Fruit fly (Drosophila melanogaster) whole organism, prepupa: ENCODE data around the gene Nup358.

Experiments
- CG10669 ChIP-seq: fragments of 200-800 bp; sonication (Bioruptor generic); optimal IDR thresholded peaks from 3 replicates; lab custom pipeline; 2018; ENCODE audit warnings: missing biosample characterization, mild to moderate bottlenecking, missing genetic modification characterization, moderate library complexity
- CG11294 ChIP-seq: fragments of 200-800 bp; sonication (Bioruptor generic); IDR thresholded peaks from 2 replicates; pipeline ENCODE4 v1.3.6; 2022; ENCODE audit warnings: missing biosample characterization, missing genetic modification characterization
- CG11902 ChIP-seq: fragments of 200-800 bp; sonication (Bioruptor generic); optimal IDR thresholded peaks from 3 replicates; lab custom pipeline; 2016; ENCODE audit warnings: missing biosample characterization, missing genetic modification characterization
- CG15336 ChIP-seq: fragments of 200-800 bp; sonication (Bioruptor generic); IDR thresholded peaks from 2 replicates; pipeline ENCODE4 v1.3.6; 2022; ENCODE audit warnings: missing biosample characterization, missing genetic modification characterization
- CG1621 ChIP-seq: fragments of 200-800 bp; sonication (Bioruptor generic); optimal IDR thresholded peaks from 3 replicates; lab custom pipeline; 2018; ENCODE audit warnings: missing biosample characterization, mild to moderate bottlenecking, missing genetic modification characterization
- CG3032 ChIP-seq: fragments of 200-800 bp; optimal IDR thresholded peaks from 2 replicates; lab custom pipeline; 2019; ENCODE audit warnings: missing biosample characterization, mild to moderate bottlenecking, missing genetic modification characterization, moderate library complexity
- CG31627 ChIP-seq: fragments of 200-800 bp; sonication (Bioruptor generic); optimal IDR thresholded peaks from 3 replicates; lab custom pipeline; 2016; ENCODE audit warnings: missing biosample characterization, missing genetic modification characterization
- CG34406 ChIP-seq: fragments of 200-800 bp; sonication (Bioruptor generic); optimal IDR thresholded peaks from 3 replicates; lab custom pipeline; 2016; ENCODE audit warnings: missing biosample characterization, missing genetic modification characterization
- CG4318 ChIP-seq: fragments of 200-800 bp; sonication (Bioruptor generic); optimal IDR thresholded peaks from 3 replicates; lab custom pipeline; 2017; ENCODE audit warnings: missing biosample characterization, mild to moderate bottlenecking, missing genetic modification characterization
- CG6163 ChIP-seq: fragments of 200-800 bp; sonication (Bioruptor generic); IDR thresholded peaks from 3 replicates; pipeline ENCODE4 v1.3.6; 2022; ENCODE audit warnings: missing biosample characterization, missing genetic modification characterization
- CG6276 ChIP-seq: fragments of 200-800 bp; sonication (Bioruptor generic); optimal IDR thresholded peaks from 2 replicates; lab custom pipeline; 2017; ENCODE audit warnings: missing biosample characterization, mild to moderate bottlenecking, missing genetic modification characterization
- CG8119 ChIP-seq: fragments of 200-800 bp; sonication (Bioruptor generic); IDR thresholded peaks from 3 replicates; pipeline ENCODE4 v1.3.6; 2022; ENCODE audit warnings: missing biosample characterization, missing genetic modification characterization
- CG8319 ChIP-seq: fragments of 200-800 bp; sonication (Bioruptor generic); optimal IDR thresholded peaks from 3 replicates; lab custom pipeline; 2016; ENCODE audit warnings: missing biosample characterization, missing genetic modification characterization
- CG9139 ChIP-seq: fragments of 200-800 bp; sonication (Bioruptor generic); optimal IDR thresholded peaks from 3 replicates; lab custom pipeline; 2017; ENCODE audit warnings: missing biosample characterization, mild to moderate bottlenecking, missing genetic modification characterization
- Eip75B ChIP-seq: fragments of 200-800 bp; sonication (Bioruptor generic); optimal IDR thresholded peaks from 3 replicates; lab custom pipeline; 2016; ENCODE audit warnings: missing biosample characterization, missing genetic modification characterization
- Eip93F ChIP-seq: fragments of 200-800 bp; sonication (Bioruptor generic); optimal IDR thresholded peaks from 2 replicates; lab custom pipeline; 2016; ENCODE audit warnings: missing biosample characterization, mild to moderate bottlenecking, missing genetic modification characterization
- Ets21C ChIP-seq: fragments of 200-800 bp; sonication (Bioruptor generic); optimal IDR thresholded peaks from 3 replicates; lab custom pipeline; 2016; ENCODE audit warnings: missing biosample characterization, missing genetic modification characterization
- Ets96B ChIP-seq: fragments of 200-800 bp; optimal IDR thresholded peaks from 2 replicates; lab custom pipeline; 2019; ENCODE audit warnings: missing biosample characterization, mild to moderate bottlenecking, missing genetic modification characterization, moderate library complexity
- Gug ChIP-seq: fragments of 200-800 bp; sonication (Bioruptor generic); IDR thresholded peaks from 2 replicates; pipeline ENCODE4 v1.3.6; 2022; ENCODE audit warnings: missing biosample characterization, missing genetic modification characterization
- Hr39 ChIP-seq: fragments of 200-800 bp; sonication (Bioruptor generic); optimal IDR thresholded peaks from 2 replicates; lab custom pipeline; 2016; ENCODE audit warnings: missing biosample characterization, missing genetic modification characterization
- Hr4 ChIP-seq: fragments of 200-800 bp; sonication (Bioruptor generic); optimal IDR thresholded peaks from 3 replicates; lab custom pipeline; 2016; ENCODE audit warnings: missing biosample characterization, missing genetic modification characterization
- Lpt ChIP-seq: fragments of 200-800 bp; sonication (Bioruptor generic); optimal IDR thresholded peaks from 3 replicates; lab custom pipeline; 2016; ENCODE audit warnings: missing biosample characterization, missing genetic modification characterization
- OdsH ChIP-seq: fragments of 200-800 bp; sonication (Bioruptor generic); optimal IDR thresholded peaks from 3 replicates; lab custom pipeline; 2016; ENCODE audit warnings: missing biosample characterization, missing genetic modification characterization
- Smox ChIP-seq: fragments of 200-800 bp; sonication (Bioruptor generic); optimal IDR thresholded peaks from 3 replicates; lab custom pipeline; 2016; ENCODE audit warnings: missing biosample characterization, missing genetic modification characterization
- Sox14 ChIP-seq: fragments of 200-800 bp; sonication (Bioruptor generic); optimal IDR thresholded peaks from 3 replicates; lab custom pipeline; 2016; ENCODE audit warnings: missing biosample characterization, missing genetic modification characterization
- Sox15 ChIP-seq: fragments of 200-800 bp; sonication (Bioruptor generic); optimal IDR thresholded peaks from 3 replicates; lab custom pipeline; 2016; ENCODE audit warnings: missing biosample characterization, missing genetic modification characterization
- achi ChIP-seq: fragments of 200-800 bp; sonication (Bioruptor generic); optimal IDR thresholded peaks from 3 replicates; lab custom pipeline; 2016; ENCODE audit warnings: missing biosample characterization, missing genetic modification characterization
- cyc ChIP-seq: fragments of 200-800 bp; sonication (Bioruptor generic); optimal IDR thresholded peaks from 3 replicates; lab custom pipeline; 2016; ENCODE audit warnings: missing biosample characterization, missing genetic modification characterization
- dsx ChIP-seq: fragments of 200-800 bp; optimal IDR thresholded peaks from 3 replicates; lab custom pipeline; 2019; ENCODE audit warnings: missing biosample characterization, mild to moderate bottlenecking, missing genetic modification characterization, moderate library complexity; ENCODE audit not compliant: poor library complexity, severe bottlenecking
- eg ChIP-seq: fragments of 200-800 bp; sonication (Bioruptor generic); IDR thresholded peaks from 3 replicates; pipeline ENCODE4 v1.3.6; 2022; ENCODE audit warnings: missing biosample characterization, missing genetic modification characterization
- esn ChIP-seq: fragments of 200-800 bp; sonication (Bioruptor generic); optimal IDR thresholded peaks from 2 replicates; lab custom pipeline; 2016; ENCODE audit warnings: missing biosample characterization, mild to moderate bottlenecking, missing genetic modification characterization, moderate library complexity
- fd59A ChIP-seq: fragments of 200-800 bp; sonication (Bioruptor generic); optimal IDR thresholded peaks from 2 replicates; lab custom pipeline; 2017; ENCODE audit warnings: missing biosample characterization, mild to moderate bottlenecking, missing genetic modification characterization, missing genetic modification reagents
- fd85E ChIP-seq: fragments of 200-800 bp; sonication (Bioruptor generic); optimal IDR thresholded peaks from 3 replicates; lab custom pipeline; 2016; ENCODE audit warnings: missing biosample characterization, missing genetic modification characterization
- fkh ChIP-seq: fragments of 200-800 bp; sonication (Bioruptor generic); optimal IDR thresholded peaks from 3 replicates; lab custom pipeline; 2017; ENCODE audit warnings: missing biosample characterization, mild to moderate bottlenecking, missing genetic modification characterization, moderate library complexity
- lz ChIP-seq: fragments of 200-800 bp; sonication (Bioruptor generic); optimal IDR thresholded peaks from 3 replicates; lab custom pipeline; 2016; ENCODE audit warnings: missing biosample characterization, missing genetic modification characterization
- pdm3 ChIP-seq: fragments of 200-800 bp; sonication (Bioruptor generic); optimal IDR thresholded peaks from 3 replicates; lab custom pipeline; 2016; ENCODE audit warnings: missing biosample characterization, missing genetic modification characterization
- salr ChIP-seq, 2 experiments: fragments of 200-800 bp; sonication (Bioruptor generic); optimal IDR thresholded peaks; 3 replicates each; lab custom pipeline; 2016 to 2018; ENCODE audit warnings: missing biosample characterization in 2 of 2, missing genetic modification characterization in 2 of 2, mild to moderate bottlenecking in 1 of 2
- spab ChIP-seq: fragments of 200-800 bp; sonication (Bioruptor generic); optimal IDR thresholded peaks from 2 replicates; lab custom pipeline; 2017; ENCODE audit warnings: missing biosample characterization, mild to moderate bottlenecking, missing genetic modification characterization, missing genetic modification reagents
- ss ChIP-seq, 2 experiments: fragments of 200-800 bp; sonication (Bioruptor generic); optimal IDR thresholded peaks; 2 replicates in 1 of 2; 3 replicates in 1 of 2; lab custom pipeline; 2017 to 2018; ENCODE audit warnings: mild to moderate bottlenecking in 2 of 2, missing biosample characterization in 2 of 2, missing genetic modification characterization in 2 of 2, moderate library complexity in 1 of 2
- svp ChIP-seq: fragments of 200-800 bp; sonication (Bioruptor generic); peaks from one replicate; lab custom pipeline; 2016; ENCODE audit warnings: missing biosample characterization, missing genetic modification characterization
- vri ChIP-seq: fragments of 200-800 bp; sonication (Bioruptor generic); optimal IDR thresholded peaks from 3 replicates; lab custom pipeline; 2016; ENCODE audit warnings: missing biosample characterization, mild to moderate bottlenecking, missing genetic modification characterization

Gene Nup358

DNA sequence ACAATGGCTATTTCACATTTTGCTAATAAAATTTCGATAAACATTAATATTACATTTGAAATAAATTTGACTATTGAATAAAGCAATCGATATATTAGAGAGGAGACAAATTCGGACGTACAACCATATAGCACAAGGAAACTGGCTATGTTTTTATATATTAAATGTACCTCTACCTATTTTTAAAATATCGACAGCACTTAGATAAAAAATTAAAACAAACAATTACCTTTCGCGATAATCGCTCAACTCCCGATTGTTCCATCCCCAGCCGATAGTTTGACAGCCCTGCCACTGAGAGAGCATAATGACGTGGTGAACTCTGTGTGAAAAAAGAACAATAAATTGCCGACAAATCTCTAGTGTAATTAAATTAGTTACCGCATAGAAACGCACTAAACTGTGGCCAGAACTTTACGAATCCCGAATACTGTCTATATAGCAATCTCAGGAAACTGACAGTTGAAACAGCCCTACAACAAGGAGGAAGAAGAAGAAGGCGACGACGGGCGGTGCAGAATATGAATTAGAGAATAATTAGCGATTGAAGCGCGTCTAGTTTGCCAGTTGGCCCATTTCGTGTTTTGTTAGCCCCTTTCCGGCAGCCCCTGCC lies 9.6 kb downstream of the Nup358 start, which contains the start of gene CG11857 (continued):
- peak; percentile 97 for TF ChIP-seq Sox14 (GFP tag; lab: Kevin White, UChicago)
- TF ChIP-seq svp (GFP tag; lab: Kevin White, UChicago), result peak; percentile 99
- peak; percentile 97 for TF ChIP-seq cyc
- peak; percentile 98 for TF ChIP-seq lz (GFP tag; lab: Kevin White, UChicago)
- TF ChIP-seq Gug (GFP tag; lab: Robert Waterston, UW), result peak; percentile 98
- peak; percentile 90 for TF ChIP-seq CG8119 (GFP tag; lab: Robert Waterston, UW)
- peak; percentile 96 for TF ChIP-seq CG11902 (GFP tag; lab: Kevin White, UChicago)
- TF ChIP-seq Hr4 (GFP tag; lab: Kevin White, UChicago), result peak; percentile 97
- TF ChIP-seq CG34406, result peak; percentile 92
- TF ChIP-seq OdsH, result peak; percentile 97
- peak; percentile 91 for TF ChIP-seq dsx
- TF ChIP-seq eg (GFP tag; lab: Robert Waterston, UW), result peak; percentile 98
- TF ChIP-seq CG8319 (GFP tag; lab: Kevin White, UChicago), result peak; percentile 93
- no peak for TF ChIP-seq CG4318 (GFP tag; lab: Kevin White, UChicago)
- no peak for TF ChIP-seq spab (GFP tag; lab: Kevin White, UChicago)
- peak; percentile 91 for TF ChIP-seq fd59A (GFP tag; lab: Kevin White, UChicago)
- peak; percentile 97 for TF ChIP-seq Smox
- no peak for TF ChIP-seq fd85E (GFP tag; lab: Kevin White, UChicago)
- TF ChIP-seq CG10669 (GFP tag; lab: Kevin White, UChicago), result peak; percentile 94
- peak; percentile 98 for TF ChIP-seq Hr39 (GFP tag; lab: Kevin White, UChicago)
- TF ChIP-seq achi (GFP tag; lab: Kevin White, UChicago), result peak; percentile 97
- TF ChIP-seq CG6276 (GFP tag; lab: Kevin White, UChicago), result no peak
- peak; percentile 89 for TF ChIP-seq Lpt (GFP tag; lab: Kevin White, UChicago)
- peak; percentile 86 for TF ChIP-seq fkh (GFP tag; lab: Kevin White, UChicago)
- peak; percentile 98 for TF ChIP-seq CG3032 (tag; lab: Kevin White, UChicago)
- peak; percentile 95 for TF ChIP-seq Eip75B (GFP tag; lab: Kevin White, UChicago)
- peak; percentile 97 for TF ChIP-seq Ets21C (GFP tag; lab: Kevin White, UChicago)
- peak in 1 of 2 experiments; percentile 93 for TF ChIP-seq salr (GFP tag; optimal IDR thresholded peaks at IDR 0.05; lab: Kevin White, UChicago)
- TF ChIP-seq, all 60 proteins: peak for 52

DNA sequence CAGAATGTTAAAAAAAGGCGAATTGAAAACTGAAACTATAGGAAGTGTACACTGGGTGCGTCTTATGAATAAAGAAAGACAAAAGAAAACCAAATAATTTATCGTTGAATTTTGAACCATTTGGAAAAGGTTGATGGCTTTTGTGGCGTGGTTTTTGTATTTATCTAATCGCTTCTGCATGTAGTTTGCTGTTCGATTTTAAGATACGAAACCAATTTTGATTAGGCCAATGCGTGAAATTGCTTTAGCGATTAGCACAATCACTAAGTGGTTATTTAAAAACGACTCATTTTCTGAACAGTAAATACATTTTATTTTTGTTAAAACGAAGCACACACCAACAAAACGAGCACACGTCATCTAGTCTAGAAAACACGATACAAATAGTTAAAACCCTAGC lies 11.5 kb downstream of the Nup358 start:
- TF ChIP-seq CG1621, result no peak

DNA sequence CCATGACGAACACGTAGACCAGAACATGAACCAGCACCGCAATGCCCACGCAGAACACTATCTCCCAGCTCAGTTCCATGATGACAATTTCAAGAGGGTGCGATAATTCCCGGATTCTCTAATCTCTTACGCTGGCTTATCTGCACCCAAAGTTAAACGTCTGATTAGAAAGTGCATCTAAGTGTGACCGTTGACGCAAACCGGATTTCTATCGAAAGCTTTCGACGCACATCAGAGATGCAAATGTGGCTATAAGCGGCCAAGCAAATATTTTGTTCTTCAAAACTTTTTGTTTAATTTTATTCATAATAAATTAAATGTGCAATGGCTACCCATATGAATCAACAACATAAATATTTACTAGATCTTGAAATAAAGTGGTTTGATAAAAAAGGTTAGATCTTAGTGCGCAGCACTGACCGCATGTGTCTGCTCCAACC lies 13.2 kb downstream of the Nup358 start, which contains the start of the genes Kdsr and CG11858:
Gene Kdsr, minus strand, starts transcription at position 177 of the 440 bp plus-strand sequence.
Gene CG11858, plus strand, starts transcription at position 420 of the 440 bp plus-strand sequence.
- TF ChIP-seq pdm3 (no peak), lz (GFP tag; lab: Kevin White, UChicago) (peak; percentile 77), esn (GFP tag; lab: Kevin White, UChicago) (peak; percentile 78), Eip93F (GFP tag; lab: Kevin White, UChicago) (peak; percentile 60), CG11902 (GFP tag; lab: Kevin White, UChicago) (no peak), Ets96B (tag; lab: Kevin White, UChicago) (peak; percentile 53), svp (GFP tag; lab: Kevin White, UChicago) (peak; percentile 95), CG31627 (GFP tag; lab: Kevin White, UChicago) (peak; percentile 73), Lpt (GFP tag; lab: Kevin White, UChicago) (peak; percentile 6), CG9139 (no peak), CG1621 (peak; percentile 44), achi (GFP tag; lab: Kevin White, UChicago) (peak; percentile 36), CG3032 (tag; lab: Kevin White, UChicago) (peak; percentile 58), CG6163 (peak; percentile 58; the same call in 1 of the 3 replicates), ss (GFP tag; optimal IDR thresholded peaks at IDR 0.05; lab: Kevin White, UChicago) (no peak), fkh (GFP tag; lab: Kevin White, UChicago) (peak; percentile 76), eg (GFP tag; lab: Robert Waterston, UW) (peak; percentile 72; the same call in 2 of the 3 replicates), cyc (no peak), Sox14 (GFP tag; lab: Kevin White, UChicago) (no peak), vri (GFP tag; lab: Kevin White, UChicago) (peak; percentile 94), CG8119 (GFP tag; lab: Robert Waterston, UW) (peak; percentile 44; the same call in 2 of the 3 replicates), dsx (peak; percentile 37), Sox15 (peak; percentile 13), Gug (GFP tag; lab: Robert Waterston, UW) (peak; percentile 65), fd85E (GFP tag; lab: Kevin White, UChicago) (no peak), CG15336 (GFP tag; lab: Robert Waterston, UW) (0 out of 2 replicates have a peak, but pooled peaks have one; percentile 43), CG11294 (GFP tag; lab: Robert Waterston, UW) (peak; percentile 28; the same call in 1 of the 2 replicates)
